Worm (Caenorhabditis elegans) whole organism, young adult: Measurements from ENCODE around the gene npp-27.

ENCODE experiments used
- B0019.2 ChIP-seq: fragments of 200-800 bp; sonication (Bioruptor generic); conservative IDR thresholded peaks from 2 replicates; pipeline ENCODE4 v1.3.6; 2022; ENCODE audit warnings: missing genetic modification reagents, missing genetic modification characterization, missing compliant biosample characterization
- B0261.1 ChIP-seq: sonication (generic microtip); optimal IDR thresholded peaks from 2 replicates; lab custom pipeline; 2016; ENCODE audit warnings: mild to moderate bottlenecking, missing genetic modification characterization, moderate library complexity, missing compliant biosample characterization
- D2030.7 ChIP-seq: fragments of 200-800 bp; sonication (Bioruptor generic); IDR thresholded peaks from 2 replicates; pipeline ENCODE4 v1.3.6; 2022; ENCODE audit warnings: missing genetic modification reagents, missing genetic modification characterization, missing compliant biosample characterization
- F33H1.4 ChIP-seq: fragments of 200-800 bp; sonication (Bioruptor generic); IDR thresholded peaks from 2 replicates; pipeline ENCODE4 v1.3.6; 2022; ENCODE audit warnings: missing genetic modification reagents, missing genetic modification characterization, missing compliant biosample characterization
- F37B4.10 ChIP-seq: fragments of 200-800 bp; sonication (Bioruptor generic); IDR thresholded peaks from 2 replicates; pipeline ENCODE4 v1.3.6; 2022; ENCODE audit warnings: missing genetic modification characterization, missing compliant biosample characterization
- F49E8.2 ChIP-seq: sonication (generic microtip); optimal IDR thresholded peaks from 3 replicates; lab custom pipeline; 2017; ENCODE audit warnings: missing genetic modification characterization, mild to moderate bottlenecking, missing compliant biosample characterization, antibody characterized with exemption, moderate library complexity; ENCODE audit not compliant: insufficient read depth
- F55B11.4 ChIP-seq: sonication (generic microtip); optimal IDR thresholded peaks from 2 replicates; lab custom pipeline; 2016; ENCODE audit warnings: missing compliant biosample characterization, missing genetic modification characterization, borderline replicate concordance; ENCODE audit not compliant: insufficient read depth
- F57A8.1 ChIP-seq: fragments of 200-800 bp; sonication (Bioruptor generic); optimal IDR thresholded peaks from 2 replicates; lab custom pipeline; 2018; ENCODE audit warnings: mild to moderate bottlenecking, missing genetic modification characterization, moderate library complexity, missing compliant biosample characterization
- F57C9.4 ChIP-seq: sonication (generic microtip); optimal IDR thresholded peaks from 2 replicates; lab custom pipeline; 2017; ENCODE audit warnings: mild to moderate bottlenecking, missing genetic modification characterization, missing compliant biosample characterization
- T26A5.8 ChIP-seq: sonication (generic microtip); optimal IDR thresholded peaks from 2 replicates; lab custom pipeline; 2016; ENCODE audit warnings: missing genetic modification characterization, missing compliant biosample characterization
- Y53F4B.3 ChIP-seq: fragments of 200-800 bp; sonication (Bioruptor generic); IDR thresholded peaks from 2 replicates; pipeline ENCODE4 v1.3.6; 2022; ENCODE audit warnings: missing genetic modification reagents, missing genetic modification characterization, missing compliant biosample characterization
- Y67H2A.10 ChIP-seq: fragments of 200-800 bp; sonication (Bioruptor generic); conservative IDR thresholded peaks from 2 replicates; pipeline ENCODE4 v1.3.6; 2022; ENCODE audit warnings: missing genetic modification reagents, missing genetic modification characterization, missing compliant biosample characterization
- ceh-79 ChIP-seq: sonication (generic microtip); optimal IDR thresholded peaks from 2 replicates; lab custom pipeline; 2017; ENCODE audit warnings: mild to moderate bottlenecking, missing genetic modification characterization, missing compliant biosample characterization
- chd-7 ChIP-seq: sonication (generic microtip); optimal IDR thresholded peaks from 2 replicates; lab custom pipeline; 2016; ENCODE audit warnings: mild to moderate bottlenecking, missing genetic modification characterization, moderate library complexity, missing compliant biosample characterization
- die-1 ChIP-seq: sonication (generic microtip); optimal IDR thresholded peaks from 2 replicates; lab custom pipeline; 2016; ENCODE audit warnings: missing genotype, mild to moderate bottlenecking, missing genetic modification characterization, missing compliant biosample characterization
- efl-1 ChIP-seq: fragments of 150-350 bp; optimal IDR thresholded peaks from 2 replicates; lab custom pipeline; 2014; ENCODE audit warnings: missing biosample characterization, missing genetic modification reagents, missing genetic modification characterization
- egl-44 ChIP-seq: fragments of 200-800 bp; sonication (Bioruptor generic); IDR thresholded peaks from 2 replicates; pipeline ENCODE4 v1.3.6; 2022; ENCODE audit warnings: missing genetic modification reagents, missing genetic modification characterization, missing compliant biosample characterization
- egrh-3 ChIP-seq: fragments of 200-800 bp; sonication (Bioruptor generic); IDR thresholded peaks from 2 replicates; pipeline ENCODE4 v1.3.6; 2022; ENCODE audit warnings: missing genetic modification reagents, missing genetic modification characterization, missing compliant biosample characterization
- ekl-4 ChIP-seq: fragments of 200-800 bp; sonication (Bioruptor generic); IDR thresholded peaks from 2 replicates; pipeline ENCODE4 v1.3.6; 2022; ENCODE audit warnings: missing genetic modification reagents, missing genetic modification characterization, missing compliant biosample characterization
- fkh-3 ChIP-seq: sonication (generic microtip); optimal IDR thresholded peaks from 2 replicates; lab custom pipeline; 2016; ENCODE audit warnings: mild to moderate bottlenecking, missing genetic modification characterization, missing compliant biosample characterization
- gei-17 ChIP-seq: fragments of 200-800 bp; sonication (Bioruptor generic); optimal IDR thresholded peaks from 2 replicates; lab custom pipeline; 2018; ENCODE audit warnings: mild to moderate bottlenecking, missing genetic modification characterization, missing compliant biosample characterization
- him-1 ChIP-seq: sonication (generic microtip); optimal IDR thresholded peaks from 2 replicates; lab custom pipeline; 2016; ENCODE audit warnings: missing genotype, missing genetic modification reagents, missing genetic modification characterization, missing compliant biosample characterization
- hmg-20 ChIP-seq: fragments of 200-800 bp; sonication (Bioruptor generic); IDR thresholded peaks from 2 replicates; pipeline ENCODE4 v1.3.6; 2022; ENCODE audit warnings: missing genetic modification reagents, missing genetic modification characterization, missing compliant biosample characterization
- hrde-1 ChIP-seq: sonication (generic microtip); optimal IDR thresholded peaks from 2 replicates; lab custom pipeline; 2016; ENCODE audit warnings: missing genetic modification characterization, mild to moderate bottlenecking, missing compliant biosample characterization, moderate library complexity, missing genotype, missing genetic modification reagents, borderline replicate concordance
- lin-35 ChIP-seq, 3 experiments: fragments of 150-350 bp in 2 of 3; sonication (generic microtip) in 1 of 3; optimal IDR thresholded peaks; 2 replicates each; lab custom pipeline; 2014 to 2018; ENCODE audit warnings: missing biosample characterization in 3 of 3, missing genetic modification characterization in 3 of 3, missing genetic modification reagents in 3 of 3
- lir-1 ChIP-seq: fragments of 200-800 bp; sonication (Bioruptor generic); conservative IDR thresholded peaks from 2 replicates; pipeline ENCODE4 v1.3.6; 2022; ENCODE audit warnings: missing genetic modification reagents, missing genetic modification characterization, missing compliant biosample characterization
- madf-10 ChIP-seq: sonication (generic microtip); optimal IDR thresholded peaks from 2 replicates; lab custom pipeline; 2016; ENCODE audit warnings: mild to moderate bottlenecking, missing genetic modification characterization, missing compliant biosample characterization
- mcd-1 ChIP-seq: fragments of 200-800 bp; sonication (Bioruptor generic); IDR thresholded peaks from 2 replicates; pipeline ENCODE4 v1.3.6; 2022; ENCODE audit warnings: missing genetic modification reagents, missing genetic modification characterization, missing compliant biosample characterization
- mes-4 ChIP-seq: sonication (generic microtip); optimal IDR thresholded peaks from 2 replicates; lab custom pipeline; 2016; ENCODE audit warnings: missing genotype, missing genetic modification characterization, missing compliant biosample characterization
- nhr-90 ChIP-seq: sonication (generic microtip); optimal IDR thresholded peaks from 2 replicates; lab custom pipeline; 2016; ENCODE audit warnings: missing genotype, mild to moderate bottlenecking, missing genetic modification characterization, missing compliant biosample characterization
- pbrm-1 ChIP-seq: fragments of 200-800 bp; sonication (Bioruptor generic); IDR thresholded peaks from 2 replicates; pipeline ENCODE4 v1.3.6; 2022; ENCODE audit warnings: missing genetic modification reagents, missing genetic modification characterization, missing compliant biosample characterization
- repo-1 ChIP-seq: sonication (generic microtip); optimal IDR thresholded peaks from 2 replicates; lab custom pipeline; 2017; ENCODE audit warnings: mild to moderate bottlenecking, missing genetic modification characterization, missing compliant biosample characterization
- snpc-1.3 ChIP-seq: sonication (generic microtip); optimal IDR thresholded peaks from 2 replicates; lab custom pipeline; 2017; ENCODE audit warnings: missing genetic modification characterization, mild to moderate bottlenecking, missing compliant biosample characterization, antibody characterized with exemption, moderate library complexity, missing genotype, missing genetic modification reagents; ENCODE audit not compliant: insufficient read depth
- snpc-3.4 ChIP-seq: sonication (generic microtip); optimal IDR thresholded peaks from 2 replicates; lab custom pipeline; 2017; ENCODE audit warnings: missing genetic modification characterization, mild to moderate bottlenecking, missing compliant biosample characterization, antibody characterized with exemption, moderate library complexity, missing genotype, missing genetic modification reagents
- sptf-2 ChIP-seq: fragments of 200-800 bp; sonication (Bioruptor generic); optimal IDR thresholded peaks from 2 replicates; lab custom pipeline; 2018; ENCODE audit warnings: mild to moderate bottlenecking, missing genetic modification characterization, missing compliant biosample characterization
- unc-130 ChIP-seq: sonication (generic microtip); optimal IDR thresholded peaks from 2 replicates; lab custom pipeline; 2016; ENCODE audit warnings: missing genetic modification reagents, missing genetic modification characterization, missing compliant biosample characterization
- zfh-2 ChIP-seq: fragments of 200-800 bp; sonication (Bioruptor generic); conservative IDR thresholded peaks from 2 replicates; pipeline ENCODE4 v1.3.6; 2022; ENCODE audit warnings: missing genetic modification reagents, missing genetic modification characterization, missing compliant biosample characterization
- zim-3 ChIP-seq: sonication (generic microtip); optimal IDR thresholded peaks from 2 replicates; lab custom pipeline; 2017; ENCODE audit warnings: mild to moderate bottlenecking, missing genetic modification characterization, moderate library complexity, missing compliant biosample characterization
- ztf-3 ChIP-seq: fragments of 200-800 bp; sonication (Bioruptor generic); optimal IDR thresholded peaks from 2 replicates; lab custom pipeline; 2018; ENCODE audit warnings: mild to moderate bottlenecking, missing genetic modification characterization, missing compliant biosample characterization

The npp-27 gene

ce11 chrIV:7881166-7881565, 28.9 kb downstream of the npp-27 start:
- TF ChIP-seq Y67H2A.10 (GFP tag; lab: Robert Waterston, UW) (no peak), repo-1 (tag; lab: Kevin White, UChicago) (no peak), F57A8.1 (no peak), snpc-1.3 (tag; lab: Kevin White, UChicago) (no peak), gei-17 (GFP tag; lab: Kevin White, UChicago) (no peak), F33H1.4 (GFP tag; lab: Robert Waterston, UW) (no peak), D2030.7 (GFP tag; lab: Robert Waterston, UW) (no peak), egl-44 (no peak), hmg-20 (no peak), chd-7 (no peak), nhr-90 (tag; lab: Kevin White, UChicago) (no peak), hrde-1 (tag; lab: Kevin White, UChicago) (no peak)

ce11 chrIV:7879017-7879416, 31.0 kb downstream of the npp-27 start, which contains the start of gene srt-73:
srt-73 (plus strand) TSS chrIV:7879317.
- no peak for TF ChIP-seq sptf-2 (GFP tag; lab: Kevin White, UChicago)
- no peak for TF ChIP-seq egrh-3 (GFP tag; lab: Robert Waterston, UW)
- TF ChIP-seq lin-35 (GFP tag; optimal IDR thresholded peaks at IDR 0.05; lab: Kevin White, UChicago) = no peak
- no peak for TF ChIP-seq efl-1 (GFP tag; lab: Kevin White, UChicago)
- TF ChIP-seq Y53F4B.3 = no peak
- TF ChIP-seq snpc-1.3 (tag; lab: Kevin White, UChicago) = no peak
- TF ChIP-seq F55B11.4 (tag; lab: Kevin White, UChicago) = no peak
- TF ChIP-seq ekl-4 = no peak
- no peak for TF ChIP-seq mes-4 (tag; lab: Kevin White, UChicago)
- no peak for TF ChIP-seq ceh-79 (tag; lab: Kevin White, UChicago)
- TF ChIP-seq mcd-1 = no peak
- no peak for TF ChIP-seq die-1 (tag; lab: Kevin White, UChicago)
- TF ChIP-seq F33H1.4 (GFP tag; lab: Robert Waterston, UW) = no peak
- TF ChIP-seq madf-10 (tag; lab: Kevin White, UChicago) = no peak
- TF ChIP-seq ztf-3 (GFP tag; lab: Kevin White, UChicago) = no peak

DNA sequence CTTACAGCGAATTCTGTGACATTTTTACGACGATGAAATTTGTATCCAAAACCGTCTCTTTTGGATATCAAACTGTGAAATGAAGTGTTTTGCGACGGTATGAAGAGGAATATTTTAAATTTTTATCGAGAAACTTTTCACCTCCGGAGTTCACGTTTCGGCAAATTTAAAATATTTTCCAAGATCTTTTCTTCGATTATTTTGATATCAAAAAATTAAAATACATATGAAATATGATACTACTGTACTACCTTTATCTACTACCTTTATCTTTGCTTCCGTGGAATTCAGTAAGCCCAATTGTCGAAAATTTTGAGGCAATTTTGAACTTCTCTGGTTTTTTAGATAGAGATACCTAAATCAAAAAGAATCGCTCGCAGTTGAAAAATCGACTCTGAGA, 32.3 kb downstream of the npp-27 start, which contains the start of gene kin-26:
kin-26 (minus strand) TSS at position 101 of the 400 bp plus-strand sequence.
- TF ChIP-seq F49E8.2 (tag; lab: Kevin White, UChicago) = no peak
- no peak for TF ChIP-seq chd-7
- TF ChIP-seq pbrm-1 (GFP tag; lab: Robert Waterston, UW) = no peak
- no peak for TF ChIP-seq lir-1 (GFP tag; lab: Robert Waterston, UW)
- no peak for TF ChIP-seq fkh-3 (tag; lab: Kevin White, UChicago)
- TF ChIP-seq B0261.1 (tag; lab: Kevin White, UChicago) = no peak
- TF ChIP-seq F37B4.10 (GFP tag; lab: Robert Waterston, UW) = no peak
- no peak for TF ChIP-seq him-1
- no peak for TF ChIP-seq zim-3

ce11 chrIV:7877255-7877654, 32.8 kb downstream of the npp-27 start:
- no peak for TF ChIP-seq zim-3
- no peak for TF ChIP-seq him-1
- no peak for TF ChIP-seq T26A5.8 (tag; lab: Kevin White, UChicago)
- no peak for TF ChIP-seq F55B11.4 (tag; lab: Kevin White, UChicago)
- no peak for TF ChIP-seq B0019.2
- no peak for TF ChIP-seq F57C9.4
- TF ChIP-seq zfh-2 (GFP tag; lab: Robert Waterston, UW) = no peak
- no peak for TF ChIP-seq hmg-20
- no peak for TF ChIP-seq snpc-3.4 (tag; lab: Kevin White, UChicago)
- TF ChIP-seq Y53F4B.3 = no peak
- no peak for TF ChIP-seq unc-130 (GFP tag; lab: Kevin White, UChicago)
